Fruit fly (Drosophila melanogaster) S2 (cell line): ENCODE results near the gene Atf3.

Experiments used
- CG8478 ChIP-seq: fragments of >200 bp; optimal IDR thresholded peaks from 2 replicates; lab custom pipeline; 2018
- CTCF ChIP-seq, 2 experiments: fragments of >200 bp; optimal IDR thresholded peaks; 2 replicates each; lab custom pipeline; 2018

DNA sequence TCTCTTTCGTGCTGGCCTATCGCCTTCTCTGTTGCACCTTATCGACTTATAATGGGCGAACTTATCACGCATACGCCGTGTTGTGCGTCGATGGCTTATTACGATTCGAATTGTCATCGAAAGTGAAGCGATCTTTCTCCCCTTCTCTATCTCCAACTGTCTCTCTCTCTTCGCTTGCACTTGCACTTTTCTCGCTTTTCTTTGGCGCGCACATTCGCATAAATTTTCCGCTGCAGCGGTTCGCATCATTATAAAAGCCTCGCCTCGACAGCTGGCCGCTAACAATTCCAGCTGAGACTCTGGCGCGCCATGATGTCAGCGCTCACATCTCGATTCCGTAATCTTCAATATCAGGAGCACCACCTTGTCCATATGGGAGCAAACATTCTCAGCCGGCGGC lies 75.8 kb downstream of the Atf3 start, which contains the start of gene CG14625:
- no peak for TF ChIP-seq CTCF (optimal IDR thresholded peaks at IDR 0.05; lab: Kevin White, UChicago)
- no peak for TF ChIP-seq CG8478 (lab: Kevin White, UChicago)
